Worm (Caenorhabditis elegans): Measurements from ENCODE around the gene Y75B12B.3.

Gene Y75B12B.3

ce11 chrV:15189567-15189966 lies 3.5 kb upstream of the Y75B12B.3 start, which contains the start of gene cyn-3 (continued):
- TF ChIP-seq efl-1 (GFP tag; optimal IDR thresholded peaks at IDR 0.05) (peak; percentile 90), F39B2.1 (GFP tag; IDR thresholded peaks at IDR 0.05) (no peak), lin-40 (tag; optimal IDR thresholded peaks at IDR 0.05) (peak; percentile 76), lin-35 (GFP tag; optimal IDR thresholded peaks at IDR 0.05) (peak; percentile 64 to 96 (median 65)), F55B11.4 (tag; optimal IDR thresholded peaks at IDR 0.05; ENCODE audit: borderline replicate concordance, insufficient read depth) (no peak), ceh-79 (tag; optimal IDR thresholded peaks at IDR 0.05) (no peak), ceh-27 (GFP tag; optimal IDR thresholded peaks at IDR 0.05) (peak; percentile 34), F23B12.7 (tag; optimal IDR thresholded peaks at IDR 0.05; ENCODE audit: insufficient read depth) (peak; percentile 90), B0019.2 (GFP tag; conservative IDR thresholded peaks at IDR 0.05) (no peak), ztf-22 (GFP tag; optimal IDR thresholded peaks at IDR 0.05) (no peak), attf-6 (GFP tag; IDR thresholded peaks at IDR 0.05) (peak; percentile 50; the same call in 1 of the 2 replicates), nfyb-1 (GFP tag; IDR thresholded peaks at IDR 0.05) (peak; percentile 91), bed-2 (GFP tag; IDR thresholded peaks at IDR 0.05) (no peak), ceh-58 (GFP tag; IDR thresholded peaks at IDR 0.05) (no peak), K11D2.4 (GFP tag; IDR thresholded peaks at IDR 0.05) (no peak; the same call in 1 of the 2 replicates), madf-6 (GFP tag; IDR thresholded peaks at IDR 0.05) (peak; percentile 85), cebp-1 (GFP tag; IDR thresholded peaks at IDR 0.05) (no peak), cebp-1 (tag; optimal IDR thresholded peaks at IDR 0.05) (peak; percentile 67), ceh-40 (GFP tag; IDR thresholded peaks at IDR 0.05) (no peak), mel-28 (tag; optimal IDR thresholded peaks at IDR 0.05; ENCODE audit: borderline replicate concordance) (no peak), ets-4 (GFP tag; optimal IDR thresholded peaks at IDR 0.05) (no peak), tlf-1 (GFP tag; optimal IDR thresholded peaks at IDR 0.05) (peak; percentile 46), hlh-12 (tag; optimal IDR thresholded peaks at IDR 0.05) (no peak), ztf-28 (GFP tag; IDR thresholded peaks at IDR 0.05) (no peak), mxl-1 (tag; optimal IDR thresholded peaks at IDR 0.05) (no peak), T07F8.4 (tag; optimal IDR thresholded peaks at IDR 0.05) (no peak), aptf-2 (GFP tag; conservative IDR thresholded peaks at IDR 0.05) (no peak), fkh-3 (tag; optimal IDR thresholded peaks at IDR 0.05) (no peak), attf-5 (GFP tag; optimal IDR thresholded peaks at IDR 0.05) (peak; percentile 83), cebp-2 (GFP tag; IDR thresholded peaks at IDR 0.05) (no peak), sdz-38 (tag; optimal IDR thresholded peaks at IDR 0.05) (no peak), C06A6.2 (GFP tag; conservative IDR thresholded peaks at IDR 0.05) (no peak; the same call in 1 of the 2 replicates), madf-3 (GFP tag; IDR thresholded peaks at IDR 0.05) (no peak), somi-1 (GFP tag; optimal IDR thresholded peaks at IDR 0.05) (no peak), T26A5.8 (tag; optimal IDR thresholded peaks at IDR 0.05) (no peak), ztf-26 (tag; optimal IDR thresholded peaks at IDR 0.05) (peak; percentile 50), atf-7 (tag; optimal IDR thresholded peaks at IDR 0.05) (no peak), unc-130 (GFP tag; optimal IDR thresholded peaks at IDR 0.05) (no peak), snpc-3.4 (tag; optimal IDR thresholded peaks at IDR 0.05) (peak; percentile 69), F37B4.10 (GFP tag; IDR thresholded peaks at IDR 0.05) (no peak), ztf-6 (GFP tag; IDR thresholded peaks at IDR 0.05) (no peak; the same call in 1 of the 2 replicates), sea-2 (GFP tag; IDR thresholded peaks at IDR 0.05) (no peak), lin-26 (GFP tag; IDR thresholded peaks at IDR 0.05) (no peak)
